Fruit fly (Drosophila melanogaster) whole organism, prepupa: ENCODE measurements around the gene Ssadh.

Experiments
- Blimp-1 ChIP-seq: fragments of 200-800 bp; sonication (Bioruptor generic); optimal IDR thresholded peaks from 3 replicates; lab custom pipeline; 2017; ENCODE audit warnings: missing biosample characterization, missing genetic modification characterization, mild to moderate bottlenecking, moderate library complexity, missing genetic modification reagents
- CG10631 ChIP-seq: fragments of 200-800 bp; sonication (Bioruptor generic); optimal IDR thresholded peaks from 2 replicates; lab custom pipeline; 2016; ENCODE audit warnings: missing biosample characterization, missing genetic modification characterization
- CG10669 ChIP-seq: fragments of 200-800 bp; sonication (Bioruptor generic); optimal IDR thresholded peaks from 3 replicates; lab custom pipeline; 2018; ENCODE audit warnings: missing biosample characterization, mild to moderate bottlenecking, missing genetic modification characterization, moderate library complexity
- CG11902 ChIP-seq: fragments of 200-800 bp; sonication (Bioruptor generic); optimal IDR thresholded peaks from 3 replicates; lab custom pipeline; 2016; ENCODE audit warnings: missing biosample characterization, missing genetic modification characterization
- CG1621 ChIP-seq: fragments of 200-800 bp; sonication (Bioruptor generic); optimal IDR thresholded peaks from 3 replicates; lab custom pipeline; 2018; ENCODE audit warnings: missing biosample characterization, mild to moderate bottlenecking, missing genetic modification characterization
- CG16779 ChIP-seq: fragments of 200-800 bp; sonication (Bioruptor generic); optimal IDR thresholded peaks from 3 replicates; lab custom pipeline; 2017; ENCODE audit warnings: missing biosample characterization, mild to moderate bottlenecking, missing genetic modification characterization
- CG3032 ChIP-seq: fragments of 200-800 bp; optimal IDR thresholded peaks from 2 replicates; lab custom pipeline; 2019; ENCODE audit warnings: missing biosample characterization, mild to moderate bottlenecking, missing genetic modification characterization, moderate library complexity
- CG31627 ChIP-seq: fragments of 200-800 bp; sonication (Bioruptor generic); optimal IDR thresholded peaks from 3 replicates; lab custom pipeline; 2016; ENCODE audit warnings: missing biosample characterization, missing genetic modification characterization
- CG34406 ChIP-seq: fragments of 200-800 bp; sonication (Bioruptor generic); optimal IDR thresholded peaks from 3 replicates; lab custom pipeline; 2016; ENCODE audit warnings: missing biosample characterization, missing genetic modification characterization
- CG4318 ChIP-seq: fragments of 200-800 bp; sonication (Bioruptor generic); optimal IDR thresholded peaks from 3 replicates; lab custom pipeline; 2017; ENCODE audit warnings: missing biosample characterization, mild to moderate bottlenecking, missing genetic modification characterization
- CG6163 ChIP-seq: fragments of 200-800 bp; sonication (Bioruptor generic); IDR thresholded peaks from 3 replicates; pipeline ENCODE4 v1.3.6; 2022; ENCODE audit warnings: missing biosample characterization, missing genetic modification characterization
- CG6276 ChIP-seq: fragments of 200-800 bp; sonication (Bioruptor generic); optimal IDR thresholded peaks from 2 replicates; lab custom pipeline; 2017; ENCODE audit warnings: missing biosample characterization, mild to moderate bottlenecking, missing genetic modification characterization
- CG6792 ChIP-seq: fragments of 200-800 bp; sonication (Bioruptor generic); optimal IDR thresholded peaks from 3 replicates; lab custom pipeline; 2016; ENCODE audit warnings: missing biosample characterization, missing genetic modification characterization
- CG6808 ChIP-seq: fragments of 200-800 bp; sonication (Bioruptor generic); optimal IDR thresholded peaks from 3 replicates; lab custom pipeline; 2017; ENCODE audit warnings: missing biosample characterization, missing genetic modification characterization, mild to moderate bottlenecking, moderate library complexity, missing genetic modification reagents
- CG7368 ChIP-seq: fragments of 200-800 bp; sonication (Bioruptor generic); optimal IDR thresholded peaks from 3 replicates; lab custom pipeline; 2016; ENCODE audit warnings: missing biosample characterization, missing genetic modification characterization
- CG8119 ChIP-seq: fragments of 200-800 bp; sonication (Bioruptor generic); IDR thresholded peaks from 3 replicates; pipeline ENCODE4 v1.3.6; 2022; ENCODE audit warnings: missing biosample characterization, missing genetic modification characterization
- CG8632 ChIP-seq: fragments of 200-800 bp; sonication (Bioruptor generic); optimal IDR thresholded peaks from 3 replicates; lab custom pipeline; 2016; ENCODE audit warnings: missing biosample characterization, missing genetic modification characterization
- CG9139 ChIP-seq: fragments of 200-800 bp; sonication (Bioruptor generic); optimal IDR thresholded peaks from 3 replicates; lab custom pipeline; 2017; ENCODE audit warnings: missing biosample characterization, mild to moderate bottlenecking, missing genetic modification characterization
- Eip75B ChIP-seq: fragments of 200-800 bp; sonication (Bioruptor generic); optimal IDR thresholded peaks from 3 replicates; lab custom pipeline; 2016; ENCODE audit warnings: missing biosample characterization, missing genetic modification characterization
- Eip78C ChIP-seq: fragments of 200-800 bp; sonication (Bioruptor generic); peaks from one replicate; lab custom pipeline; 2016; ENCODE audit warnings: missing biosample characterization, missing genetic modification characterization
- Eip93F ChIP-seq: fragments of 200-800 bp; sonication (Bioruptor generic); optimal IDR thresholded peaks from 2 replicates; lab custom pipeline; 2016; ENCODE audit warnings: missing biosample characterization, mild to moderate bottlenecking, missing genetic modification characterization
- Ets21C ChIP-seq: fragments of 200-800 bp; sonication (Bioruptor generic); optimal IDR thresholded peaks from 3 replicates; lab custom pipeline; 2016; ENCODE audit warnings: missing biosample characterization, missing genetic modification characterization
- Ets96B ChIP-seq: fragments of 200-800 bp; optimal IDR thresholded peaks from 2 replicates; lab custom pipeline; 2019; ENCODE audit warnings: missing biosample characterization, mild to moderate bottlenecking, missing genetic modification characterization, moderate library complexity
- Gug ChIP-seq: fragments of 200-800 bp; sonication (Bioruptor generic); IDR thresholded peaks from 2 replicates; pipeline ENCODE4 v1.3.6; 2022; ENCODE audit warnings: missing biosample characterization, missing genetic modification characterization
- Hr38 ChIP-seq: sonication (Bioruptor generic); optimal IDR thresholded peaks from 2 replicates; lab custom pipeline; 2016; ENCODE audit warnings: missing biosample characterization, missing genetic modification characterization
- Hr39 ChIP-seq: fragments of 200-800 bp; sonication (Bioruptor generic); optimal IDR thresholded peaks from 2 replicates; lab custom pipeline; 2016; ENCODE audit warnings: missing biosample characterization, missing genetic modification characterization
- Hr4 ChIP-seq: fragments of 200-800 bp; sonication (Bioruptor generic); optimal IDR thresholded peaks from 3 replicates; lab custom pipeline; 2016; ENCODE audit warnings: missing biosample characterization, missing genetic modification characterization
- Lpt ChIP-seq: fragments of 200-800 bp; sonication (Bioruptor generic); optimal IDR thresholded peaks from 3 replicates; lab custom pipeline; 2016; ENCODE audit warnings: missing biosample characterization, missing genetic modification characterization
- Met ChIP-seq: fragments of 200-800 bp; sonication (Bioruptor generic); optimal IDR thresholded peaks from 3 replicates; lab custom pipeline; 2016; ENCODE audit warnings: missing biosample characterization, missing genetic modification characterization
- OdsH ChIP-seq: fragments of 200-800 bp; sonication (Bioruptor generic); optimal IDR thresholded peaks from 3 replicates; lab custom pipeline; 2016; ENCODE audit warnings: missing biosample characterization, missing genetic modification characterization
- Smox ChIP-seq: fragments of 200-800 bp; sonication (Bioruptor generic); optimal IDR thresholded peaks from 3 replicates; lab custom pipeline; 2016; ENCODE audit warnings: missing biosample characterization, missing genetic modification characterization
- Sox102F ChIP-seq: fragments of 200-800 bp; sonication (Bioruptor generic); optimal IDR thresholded peaks from 2 replicates; lab custom pipeline; 2016; ENCODE audit warnings: missing biosample characterization, mild to moderate bottlenecking, missing genetic modification characterization
- Sox14 ChIP-seq: fragments of 200-800 bp; sonication (Bioruptor generic); optimal IDR thresholded peaks from 3 replicates; lab custom pipeline; 2016; ENCODE audit warnings: missing biosample characterization, missing genetic modification characterization
- Sox15 ChIP-seq: fragments of 200-800 bp; sonication (Bioruptor generic); optimal IDR thresholded peaks from 3 replicates; lab custom pipeline; 2016; ENCODE audit warnings: missing biosample characterization, missing genetic modification characterization
- achi ChIP-seq: fragments of 200-800 bp; sonication (Bioruptor generic); optimal IDR thresholded peaks from 3 replicates; lab custom pipeline; 2016; ENCODE audit warnings: missing biosample characterization, missing genetic modification characterization
- acj6 ChIP-seq: fragments of 200-800 bp; sonication (Bioruptor generic); optimal IDR thresholded peaks from 3 replicates; lab custom pipeline; 2016; ENCODE audit warnings: missing biosample characterization, missing genetic modification characterization
- dac ChIP-seq: fragments of 200-800 bp; sonication (Bioruptor generic); optimal IDR thresholded peaks from 2 replicates; lab custom pipeline; 2017; ENCODE audit warnings: missing biosample characterization, mild to moderate bottlenecking, missing genetic modification characterization
- dsx ChIP-seq: fragments of 200-800 bp; optimal IDR thresholded peaks from 3 replicates; lab custom pipeline; 2019; ENCODE audit warnings: missing biosample characterization, mild to moderate bottlenecking, missing genetic modification characterization, moderate library complexity; ENCODE audit not compliant: poor library complexity, severe bottlenecking
- eg ChIP-seq: fragments of 200-800 bp; sonication (Bioruptor generic); IDR thresholded peaks from 3 replicates; pipeline ENCODE4 v1.3.6; 2022; ENCODE audit warnings: missing biosample characterization, missing genetic modification characterization
- esn ChIP-seq: fragments of 200-800 bp; sonication (Bioruptor generic); optimal IDR thresholded peaks from 2 replicates; lab custom pipeline; 2016; ENCODE audit warnings: missing biosample characterization, mild to moderate bottlenecking, missing genetic modification characterization, moderate library complexity
- fd85E ChIP-seq: fragments of 200-800 bp; sonication (Bioruptor generic); optimal IDR thresholded peaks from 3 replicates; lab custom pipeline; 2016; ENCODE audit warnings: missing biosample characterization, missing genetic modification characterization
- fkh ChIP-seq: fragments of 200-800 bp; sonication (Bioruptor generic); optimal IDR thresholded peaks from 3 replicates; lab custom pipeline; 2017; ENCODE audit warnings: missing biosample characterization, mild to moderate bottlenecking, missing genetic modification characterization, moderate library complexity
- net ChIP-seq: fragments of 200-800 bp; sonication (Bioruptor generic); optimal IDR thresholded peaks from 3 replicates; lab custom pipeline; 2016; ENCODE audit warnings: missing biosample characterization, missing genetic modification characterization
- pdm3 ChIP-seq: fragments of 200-800 bp; sonication (Bioruptor generic); optimal IDR thresholded peaks from 3 replicates; lab custom pipeline; 2016; ENCODE audit warnings: missing biosample characterization, missing genetic modification characterization
- salr ChIP-seq, 2 experiments: fragments of 200-800 bp; sonication (Bioruptor generic); optimal IDR thresholded peaks; 3 replicates each; lab custom pipeline; 2016 to 2018; ENCODE audit warnings: missing biosample characterization in 2 of 2, missing genetic modification characterization in 2 of 2, mild to moderate bottlenecking in 1 of 2
- spab ChIP-seq: fragments of 200-800 bp; sonication (Bioruptor generic); optimal IDR thresholded peaks from 2 replicates; lab custom pipeline; 2017; ENCODE audit warnings: missing biosample characterization, mild to moderate bottlenecking, missing genetic modification characterization, missing genetic modification reagents
- ss ChIP-seq, 2 experiments: fragments of 200-800 bp; sonication (Bioruptor generic); optimal IDR thresholded peaks; 2 replicates in 1 of 2; 3 replicates in 1 of 2; lab custom pipeline; 2017 to 2018; ENCODE audit warnings: mild to moderate bottlenecking in 2 of 2, missing biosample characterization in 2 of 2, missing genetic modification characterization in 2 of 2, moderate library complexity in 1 of 2
- svp ChIP-seq: fragments of 200-800 bp; sonication (Bioruptor generic); peaks from one replicate; lab custom pipeline; 2016; ENCODE audit warnings: missing biosample characterization, missing genetic modification characterization
- topi ChIP-seq: fragments of 200-800 bp; sonication (Bioruptor generic); optimal IDR thresholded peaks from 3 replicates; lab custom pipeline; 2016; ENCODE audit warnings: missing biosample characterization, missing genetic modification characterization
- vri ChIP-seq: fragments of 200-800 bp; sonication (Bioruptor generic); optimal IDR thresholded peaks from 3 replicates; lab custom pipeline; 2016; ENCODE audit warnings: missing biosample characterization, mild to moderate bottlenecking, missing genetic modification characterization

Gene Ssadh

DNA sequence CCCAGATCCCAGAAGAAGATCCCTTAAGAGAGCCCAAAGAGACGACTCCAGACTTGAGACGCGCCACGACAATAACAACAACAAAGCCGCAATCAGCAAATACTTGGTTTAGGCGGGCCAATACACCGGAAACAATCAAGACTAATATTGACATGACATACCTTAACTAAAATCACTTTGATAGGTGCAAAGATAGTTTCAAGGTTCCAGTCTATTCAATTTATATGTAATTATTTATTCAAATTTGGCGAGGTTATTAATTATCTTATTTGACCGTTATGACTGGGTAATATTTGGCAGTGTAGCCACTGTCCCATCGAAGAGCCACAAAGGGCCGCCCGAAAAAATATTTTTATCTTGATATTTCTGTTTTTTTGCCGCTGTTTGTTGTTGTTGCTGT is 13.7 kb upstream of the Ssadh start (continued):
- TF ChIP-seq CG8119 (GFP tag; lab: Robert Waterston, UW) (peak; percentile 47; the same call in 1 of the 3 replicates), vri (GFP tag; lab: Kevin White, UChicago) (peak; percentile 91), CG31627 (peak; percentile 87), eg (peak; percentile 31; the same call in 1 of the 3 replicates), CG3032 (tag; lab: Kevin White, UChicago) (peak; percentile 86), CG11902 (peak; percentile 84), CG7368 (GFP tag; lab: Kevin White, UChicago) (peak; percentile 86), Sox14 (GFP tag; lab: Kevin White, UChicago) (peak; percentile 83)

dm6 chr3R:25638961-25639360 is 12.2 kb upstream of the Ssadh start:
- TF ChIP-seq CG4318, result no peak
- peak; percentile 34 for TF ChIP-seq CG1621 (tag; lab: Kevin White, UChicago)
- TF ChIP-seq CG8632 (GFP tag; lab: Kevin White, UChicago), result peak; percentile 55
- TF ChIP-seq Eip93F (GFP tag; lab: Kevin White, UChicago), result peak; percentile 66
- TF ChIP-seq eg, result no peak
- peak; percentile 56 for TF ChIP-seq achi (GFP tag; lab: Kevin White, UChicago)
- peak; percentile 69 for TF ChIP-seq CG6808
- TF ChIP-seq spab, result peak; percentile 39
- TF ChIP-seq Met (GFP tag; lab: Kevin White, UChicago), result peak; percentile 85
- TF ChIP-seq Lpt, result no peak
- TF ChIP-seq CG6276 (GFP tag; lab: Kevin White, UChicago), result no peak
- TF ChIP-seq CG10669, result peak; percentile 63
- peak; percentile 62 for TF ChIP-seq acj6 (GFP tag; lab: Kevin White, UChicago)
- peak; percentile 75 for TF ChIP-seq Eip75B (GFP tag; lab: Kevin White, UChicago)
- peak; percentile 86 for TF ChIP-seq topi (GFP tag; lab: Kevin White, UChicago)
- no peak for TF ChIP-seq fkh (GFP tag; lab: Kevin White, UChicago)
- TF ChIP-seq CG9139, result peak; percentile 4
- TF ChIP-seq Ets21C, result peak; percentile 53
- TF ChIP-seq CG6163, result peak; percentile 45; the same call in 1 of the 3 replicates
- no peak for TF ChIP-seq dac (GFP tag; lab: Kevin White, UChicago)
- TF ChIP-seq CG8119 (GFP tag; lab: Robert Waterston, UW), result no peak
- TF ChIP-seq CG10631 (GFP tag; lab: Kevin White, UChicago), result peak; percentile 62
- TF ChIP-seq CG6792 (GFP tag; lab: Kevin White, UChicago), result peak; percentile 61
- peak; percentile 93 for TF ChIP-seq Eip78C (GFP tag; lab: Kevin White, UChicago)
- peak; percentile 86 for TF ChIP-seq esn (GFP tag; lab: Kevin White, UChicago)
- TF ChIP-seq Ets96B (tag; lab: Kevin White, UChicago), result peak; percentile 70
- TF ChIP-seq CG31627, result peak; percentile 67
- TF ChIP-seq dsx (GFP tag; lab: Kevin White, UChicago), result peak; percentile 72
- peak; percentile 65 for TF ChIP-seq CG3032 (tag; lab: Kevin White, UChicago)
- peak; percentile 92 for TF ChIP-seq svp (GFP tag; lab: Kevin White, UChicago)
- peak; percentile 36 for TF ChIP-seq Blimp-1 (GFP tag; lab: Kevin White, UChicago)
- TF ChIP-seq CG16779 (tag; lab: Kevin White, UChicago), result no peak
- TF ChIP-seq Hr4 (GFP tag; lab: Kevin White, UChicago), result peak; percentile 25
- TF ChIP-seq Sox15, result peak; percentile 39
- peak; percentile 81 for TF ChIP-seq Sox102F (GFP tag; lab: Kevin White, UChicago)
- peak; percentile 72 for TF ChIP-seq Hr39
- no peak for TF ChIP-seq Gug (GFP tag; lab: Robert Waterston, UW)
- TF ChIP-seq ss (GFP tag; optimal IDR thresholded peaks at IDR 0.05; lab: Kevin White, UChicago), result peak; percentile 37 to 70
- peak; percentile 66 for TF ChIP-seq pdm3 (GFP tag; lab: Kevin White, UChicago)
- TF ChIP-seq Smox (GFP tag; lab: Kevin White, UChicago), result peak; percentile 78
- peak; percentile 45 for TF ChIP-seq OdsH (GFP tag; lab: Kevin White, UChicago)
- TF ChIP-seq Hr38 (GFP tag; lab: Kevin White, UChicago), result no peak
- peak; percentile 66 for TF ChIP-seq CG34406
- peak; percentile 16 to 17 for TF ChIP-seq salr (GFP tag; optimal IDR thresholded peaks at IDR 0.05; lab: Kevin White, UChicago)
- TF ChIP-seq vri (GFP tag; lab: Kevin White, UChicago), result peak; percentile 62
- no peak for TF ChIP-seq fd85E (GFP tag; lab: Kevin White, UChicago)
- TF ChIP-seq net (GFP tag; lab: Kevin White, UChicago), result peak; percentile 33
